Worm (Caenorhabditis elegans): ENCODE data around the gene Y6G8.6.

DNA sequence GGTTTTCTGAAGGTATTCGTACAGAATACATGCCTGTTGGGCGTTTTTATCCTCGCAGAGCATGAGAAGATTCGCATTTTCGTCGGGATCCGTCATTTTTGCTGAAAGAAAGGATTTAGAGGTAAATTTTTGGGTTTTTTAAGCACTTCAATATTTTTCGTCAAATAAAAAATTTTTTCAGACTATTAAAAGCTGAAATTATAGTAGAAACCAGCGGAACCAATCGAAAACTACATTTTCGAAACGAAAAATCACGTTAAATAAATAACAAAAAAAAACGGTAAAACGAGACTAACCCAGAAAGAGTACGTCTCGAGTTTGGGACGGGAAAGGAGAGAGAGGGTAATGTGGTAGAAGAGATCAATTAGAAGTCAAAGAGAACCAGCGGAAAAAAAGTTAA, 33.7 kb upstream of the Y6G8.6 start, which contains the start of gene fbxa-192:
- TF ChIP-seq daf-12 (tag; optimal IDR thresholded peaks at IDR 0.05) (no peak), ama-1 (optimal IDR thresholded peaks at IDR 0.05) (no peak), ZK546.5 (tag; optimal IDR thresholded peaks at IDR 0.05) (no peak), nfya-1 (tag; optimal IDR thresholded peaks at IDR 0.05; ENCODE audit: insufficient read depth) (no peak), mdl-1 (tag; optimal IDR thresholded peaks at IDR 0.05) (no peak)

Data from whole organism, L3 larva.